Worm (Caenorhabditis elegans) whole organism, L2 larva: ENCODE data around the gene F11A10.6.

Source experiments
- egl-27 ChIP-seq: sonication (generic microtip); optimal IDR thresholded peaks from 3 replicates; lab custom pipeline; 2017; ENCODE audit warnings: missing biosample characterization, missing genetic modification reagents, missing genetic modification characterization
- elt-1 ChIP-seq: fragments of 150-350 bp; optimal IDR thresholded peaks from 2 replicates; lab custom pipeline; 2014; ENCODE audit warnings: missing biosample characterization, missing genetic modification characterization
- fos-1 ChIP-seq: fragments of 150-350 bp; optimal IDR thresholded peaks from 2 replicates; lab custom pipeline; 2014; ENCODE audit warnings: missing biosample characterization, missing genetic modification characterization
- lin-13 ChIP-seq: fragments of 150-350 bp; optimal IDR thresholded peaks from 2 replicates; lab custom pipeline; 2014; ENCODE audit warnings: missing biosample characterization, missing genetic modification reagents, missing genetic modification characterization
- nhr-77 ChIP-seq: fragments of 150-350 bp; optimal IDR thresholded peaks from 2 replicates; lab custom pipeline; 2014; ENCODE audit warnings: missing biosample characterization, missing genetic modification characterization
- sma-9 ChIP-seq, 2 experiments: fragments of 150-350 bp in 1 of 2; sonication (generic microtip) in 1 of 2; optimal IDR thresholded peaks; 2 replicates each; lab custom pipeline; 2014 to 2016; ENCODE audit warnings: missing genetic modification characterization in 2 of 2, mild to moderate bottlenecking in 1 of 2, missing biosample characterization in 1 of 2, missing compliant biosample characterization in 1 of 2, missing genetic modification reagents in 1 of 2, moderate library complexity in 1 of 2
- zag-1 ChIP-seq: fragments of 150-350 bp; optimal IDR thresholded peaks from 2 replicates; lab custom pipeline; 2014; ENCODE audit warnings: missing biosample characterization, missing genetic modification characterization
- ztf-4 ChIP-seq: fragments of 150-350 bp; optimal IDR thresholded peaks from 2 replicates; lab custom pipeline; 2014; ENCODE audit warnings: missing biosample characterization, missing genetic modification characterization

DNA sequence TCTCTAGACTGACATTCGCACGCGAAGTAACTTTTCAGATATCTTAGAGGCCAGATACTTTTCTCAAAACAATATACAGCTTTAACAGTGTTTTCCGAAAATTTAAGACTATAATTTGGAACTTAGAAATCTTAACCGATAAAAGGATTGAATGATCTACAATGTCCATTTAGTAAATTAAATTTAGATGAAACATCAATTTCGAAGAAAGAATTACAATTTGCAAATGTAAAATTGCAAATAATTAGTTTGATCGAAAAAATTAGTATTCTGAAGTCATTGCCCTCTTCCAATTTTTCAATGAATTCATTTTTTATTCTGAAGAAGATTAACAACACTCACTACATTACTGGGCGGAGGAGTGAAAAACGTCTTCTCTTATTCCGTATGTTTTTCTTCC lies 20.9 kb downstream of the F11A10.6 start, which contains the start of gene bath-37:
- TF ChIP-seq egl-27 (no peak), lin-13 (no peak), elt-1 (no peak), sma-9 (GFP tag; optimal IDR thresholded peaks at IDR 0.05; lab: Kevin White, UChicago) (no peak), sma-9 (tag; optimal IDR thresholded peaks at IDR 0.05; lab: Kevin White, UChicago) (no peak), zag-1 (no peak), ztf-4 (tag; lab: Kevin White, UChicago) (no peak), fos-1 (tag; lab: Kevin White, UChicago) (no peak), nhr-77 (tag; lab: Kevin White, UChicago) (no peak)
